Worm (Caenorhabditis elegans): Measurements from ENCODE around the gene maph-9.
A peak's percentile ranks its signal among the peaks of the same experiment; 100 is the strongest.

maph-9 gene

ce11 chrIV:7112312-7112711 is 44.1 kb upstream of the maph-9 start:
- TF ChIP-seq egrh-3 (GFP tag; IDR thresholded peaks at IDR 0.05), result peak; percentile 63; the same call in 1 of the 2 replicates

- TF ChIP-seq K11D2.4 (GFP tag; IDR thresholded peaks at IDR 0.05) (no peak), dpl-1 (GFP tag; optimal IDR thresholded peaks at IDR 0.05) (no peak), zfh-2 (GFP tag; conservative IDR thresholded peaks at IDR 0.05) (no peak), B0261.1 (tag; optimal IDR thresholded peaks at IDR 0.05) (no peak), ztf-6 (GFP tag; IDR thresholded peaks at IDR 0.05) (no peak), nhr-80 (tag; optimal IDR thresholded peaks at IDR 0.05) (no peak), tlf-1 (GFP tag; optimal IDR thresholded peaks at IDR 0.05) (no peak), mel-28 (tag; optimal IDR thresholded peaks at IDR 0.05; ENCODE audit: borderline replicate concordance) (no peak), rec-8 (tag; optimal IDR thresholded peaks at IDR 0.05) (no peak), ceh-100 (GFP tag; IDR thresholded peaks at IDR 0.05) (no peak), sptf-2 (GFP tag; optimal IDR thresholded peaks at IDR 0.05) (no peak), lin-26 (GFP tag; IDR thresholded peaks at IDR 0.05) (no peak), dox-1 (GFP tag; IDR thresholded peaks at IDR 0.05) (no peak), ztf-26 (tag; optimal IDR thresholded peaks at IDR 0.05) (no peak), akir-1 (GFP tag; optimal IDR thresholded peaks at IDR 0.05) (no peak), hrde-1 (tag; optimal IDR thresholded peaks at IDR 0.05; ENCODE audit: borderline replicate concordance) (no peak)
Measured at ce11 chrIV:7114599-7114998, 41.8 kb upstream of the maph-9 start, which contains the start of gene nas-8. Gene nas-8 (plus strand): TSS chrIV:7114899.

- no peak for TF ChIP-seq ztf-22 (GFP tag; optimal IDR thresholded peaks at IDR 0.05)
- TF ChIP-seq snpc-4 (GFP tag; optimal IDR thresholded peaks at IDR 0.05), result no peak
- no peak for TF ChIP-seq snpc-4 (tag; optimal IDR thresholded peaks at IDR 0.05)
- TF ChIP-seq atf-7 (tag; optimal IDR thresholded peaks at IDR 0.05), result no peak
- peak; percentile 66 for TF ChIP-seq lsl-1 (GFP tag; optimal IDR thresholded peaks at IDR 0.05)
- TF ChIP-seq F49E8.2 (tag; optimal IDR thresholded peaks at IDR 0.05; ENCODE audit: insufficient read depth), result no peak
- no peak for TF ChIP-seq him-1 (tag; optimal IDR thresholded peaks at IDR 0.05)
- no peak for TF ChIP-seq attf-6 (GFP tag; IDR thresholded peaks at IDR 0.05)
Measured at ce11 chrIV:7121313-7122055, 34.9 kb upstream of the maph-9 start, which contains the start of the genes C34D4.10 and str-48. Gene C34D4.10 (minus strand): TSS chrIV:7121413. Gene str-48 (plus strand): TSS chrIV:7122005.

- TF ChIP-seq ama-1 (optimal IDR thresholded peaks at IDR 0.05) (no peak), ama-1 (GFP tag; optimal IDR thresholded peaks at IDR 0.05) (peak in 1 of 2 experiments; percentile 20), let-526 (GFP tag; IDR thresholded peaks at IDR 0.05) (no peak)
Measured at ce11 chrIV:7131780-7132179, 24.6 kb upstream of the maph-9 start, which contains the start of gene grsp-3. Gene grsp-3 (minus strand): TSS chrIV:7131928.

ce11 chrIV:7133140-7133539 is 23.3 kb upstream of the maph-9 start, which contains the start of gene cyn-12:
Gene cyn-12 (minus strand): TSS chrIV:7133217.
- no peak for TF ChIP-seq ets-4 (GFP tag; optimal IDR thresholded peaks at IDR 0.05)
- TF ChIP-seq let-526 (GFP tag; IDR thresholded peaks at IDR 0.05), result no peak
- TF ChIP-seq tbp1 (GFP tag; optimal IDR thresholded peaks at IDR 0.05), result no peak
- TF ChIP-seq lin-54 (GFP tag; optimal IDR thresholded peaks at IDR 0.05), result peak; percentile 23
- no peak for TF ChIP-seq F52B5.7 (tag; optimal IDR thresholded peaks at IDR 0.05)
- TF ChIP-seq snpc-1.1 (tag; optimal IDR thresholded peaks at IDR 0.05; ENCODE audit: insufficient read depth), result no peak
- TF ChIP-seq snpc-3.4 (tag; optimal IDR thresholded peaks at IDR 0.05), result no peak
- peak; percentile 16 for TF ChIP-seq attf-5 (GFP tag; optimal IDR thresholded peaks at IDR 0.05)
- TF ChIP-seq rpc-1 (optimal IDR thresholded peaks at IDR 0.05), result no peak
- no peak for TF ChIP-seq rpc-1 (tag; optimal IDR thresholded peaks at IDR 0.05)
- TF ChIP-seq him-1 (tag; optimal IDR thresholded peaks at IDR 0.05), result no peak
- no peak for TF ChIP-seq K11D2.4 (GFP tag; IDR thresholded peaks at IDR 0.05)
- TF ChIP-seq snpc-4 (GFP tag; optimal IDR thresholded peaks at IDR 0.05), result no peak
- TF ChIP-seq snpc-4 (tag; optimal IDR thresholded peaks at IDR 0.05), result peak in 1 of 4 experiments; percentile 3

Data from whole organism, young adult.